Fruit fly (Drosophila melanogaster): ENCODE data around the gene gdrd.

Gene gdrd

DNA sequence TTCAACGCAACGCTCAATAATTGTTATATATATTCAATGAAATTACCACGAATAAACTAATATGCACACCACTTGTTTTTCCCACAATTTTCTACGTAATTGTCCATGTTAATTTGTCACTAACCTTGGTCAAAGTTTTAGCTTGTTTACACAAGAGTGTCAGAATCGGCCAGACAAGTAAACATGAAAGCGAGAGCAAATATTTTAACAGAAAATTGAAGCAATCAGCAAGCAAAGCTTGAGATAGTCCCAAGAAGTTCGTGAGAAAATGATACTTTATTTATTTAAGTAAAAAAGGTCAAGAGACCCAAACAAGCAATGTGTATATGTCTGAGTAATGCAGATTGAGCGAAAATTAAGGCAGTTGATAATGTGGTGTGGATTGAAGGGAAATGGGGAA is 16.9 kb downstream of the gdrd start (continued):
- TF ChIP-seq CG11560 (tag; IDR thresholded peaks at IDR 0.05) (no peak), CG7556 (GFP tag; optimal IDR thresholded peaks at IDR 0.05) (no peak), NfI (GFP tag; optimal IDR thresholded peaks at IDR 0.05) (peak; percentile 40), luna (GFP tag; optimal IDR thresholded peaks at IDR 0.05) (peak; percentile 5), row (GFP tag; IDR thresholded peaks at IDR 0.05) (no peak), CG6854 (GFP tag; optimal IDR thresholded peaks at IDR 0.05) (no peak), mld (GFP tag; IDR thresholded peaks at IDR 0.05; ENCODE audit: partially characterized antibody) (no peak), CG17361 (GFP tag; IDR thresholded peaks at IDR 0.05) (no peak), NC2α (GFP tag; optimal IDR thresholded peaks at IDR 0.05) (no peak), Spps (tag; optimal IDR thresholded peaks at IDR 0.05) (no peak), Bgb (GFP tag; IDR thresholded peaks at IDR 0.05; ENCODE audit: partially characterized antibody) (no peak), CG31388 (GFP tag; optimal IDR thresholded peaks at IDR 0.05) (no peak), wor (GFP tag; IDR thresholded peaks at IDR 0.05) (no peak), CG11723 (GFP tag; optimal IDR thresholded peaks at IDR 0.05) (no peak), slp2 (GFP tag; optimal IDR thresholded peaks at IDR 0.05) (no peak), CG7928 (GFP tag; optimal IDR thresholded peaks at IDR 0.05) (no peak), Atf3 (GFP tag; optimal IDR thresholded peaks at IDR 0.05) (no peak), CG18599 (GFP tag; optimal IDR thresholded peaks at IDR 0.05) (peak; percentile 64), zfh1 (GFP tag; IDR thresholded peaks at IDR 0.05) (no peak), CG8478 (optimal IDR thresholded peaks at IDR 0.05) (no peak), CG15269 (tag; optimal IDR thresholded peaks at IDR 0.05) (peak; percentile 35), Asciz (GFP tag; optimal IDR thresholded peaks at IDR 0.05) (peak; percentile 60), Hand (GFP tag; optimal IDR thresholded peaks at IDR 0.05) (no peak), slou (GFP tag; optimal IDR thresholded peaks at IDR 0.05) (peak; percentile 46), CG12744 (GFP tag; optimal IDR thresholded peaks at IDR 0.05) (peak; percentile 56), CG2120 (GFP tag; optimal IDR thresholded peaks at IDR 0.05) (peak; percentile 65), Dek (tag; optimal IDR thresholded peaks at IDR 0.05) (no peak), Dad (GFP tag; optimal IDR thresholded peaks at IDR 0.05) (no peak), Elba2 (GFP tag; optimal IDR thresholded peaks at IDR 0.05) (no peak), grn (GFP tag; optimal IDR thresholded peaks at IDR 0.05) (no peak), fd102C (GFP tag; optimal IDR thresholded peaks at IDR 0.05) (no peak), Fer1 (GFP tag; optimal IDR thresholded peaks at IDR 0.05) (peak; percentile 64), pzg (GFP tag; optimal IDR thresholded peaks at IDR 0.05) (no peak), caup (GFP tag; optimal IDR thresholded peaks at IDR 0.05; ENCODE audit: severe bottlenecking) (peak; percentile 59), CG16813 (GFP tag; IDR thresholded peaks at IDR 0.05; ENCODE audit: partially characterized antibody) (no peak), Oli (tag; optimal IDR thresholded peaks at IDR 0.05) (no peak), gcm2 (GFP tag; optimal IDR thresholded peaks at IDR 0.05) (no peak), CG18764 (GFP tag; optimal IDR thresholded peaks at IDR 0.05) (peak; percentile 50), disco-r (GFP tag; optimal IDR thresholded peaks at IDR 0.05) (no peak), repo (GFP tag; optimal IDR thresholded peaks at IDR 0.05) (no peak), CG5953 (GFP tag; IDR thresholded peaks at IDR 0.05) (no peak), Antp (GFP tag; optimal IDR thresholded peaks at IDR 0.05) (peak; percentile 15), abd-A (tag; optimal IDR thresholded peaks at IDR 0.05) (no peak), CG13775 (GFP tag; optimal IDR thresholded peaks at IDR 0.05) (no peak), bbx (GFP tag; IDR thresholded peaks at IDR 0.05; ENCODE audit: partially characterized antibody) (no peak), CG6175 (GFP tag; IDR thresholded peaks at IDR 0.05) (no peak), Pdp1 (GFP tag; optimal IDR thresholded peaks at IDR 0.05) (peak in 1 of 2 experiments; percentile 20), Oaz (GFP tag; IDR thresholded peaks at IDR 0.05) (no peak), emc (GFP tag; optimal IDR thresholded peaks at IDR 0.05) (no peak), Opbp (GFP tag; IDR thresholded peaks at IDR 0.05; ENCODE audit: partially characterized antibody) (no peak), CG6791 (GFP tag; IDR thresholded peaks at IDR 0.05; ENCODE audit: partially characterized antibody) (no peak)
